Fruit fly (Drosophila melanogaster) whole organism, embryonic: ENCODE measurements around the gene Jupiter.

ENCODE experiments used
- Asciz ChIP-seq: fragments of 200-800 bp; sonication (Bioruptor generic); optimal IDR thresholded peaks from 2 replicates; lab custom pipeline; 2017; ENCODE audit warnings: missing biosample characterization, mild to moderate bottlenecking, missing genetic modification characterization, missing genetic modification reagents
- CG11247 ChIP-seq: fragments of 200-800 bp; sonication (Bioruptor generic); IDR thresholded peaks from 2 replicates; pipeline ENCODE4 v1.3.6; 2022; ENCODE audit warnings: missing biosample characterization, missing genetic modification characterization
- CG11398 ChIP-seq: fragments of 200-800 bp; sonication (Bioruptor generic); optimal IDR thresholded peaks from 2 replicates; lab custom pipeline; 2016; ENCODE audit warnings: missing biosample characterization, missing genetic modification characterization
- CG12219 ChIP-seq: fragments of 200-800 bp; sonication (Bioruptor generic); optimal IDR thresholded peaks from 3 replicates; lab custom pipeline; 2018; ENCODE audit warnings: missing biosample characterization, mild to moderate bottlenecking, missing genetic modification characterization
- CG13424 ChIP-seq: fragments of 200-800 bp; sonication (Bioruptor generic); optimal IDR thresholded peaks from 2 replicates; lab custom pipeline; 2019; ENCODE audit warnings: missing biosample characterization, mild to moderate bottlenecking, missing genetic modification characterization, moderate library complexity
- CG14441 ChIP-seq: fragments of 200-800 bp; sonication (Bioruptor generic); IDR thresholded peaks from 2 replicates; pipeline ENCODE4 v1.3.6; 2022; ENCODE audit warnings: missing biosample characterization, missing genetic modification characterization
- CG14710 ChIP-seq: fragments of 200-800 bp; sonication (Bioruptor generic); optimal IDR thresholded peaks from 3 replicates; lab custom pipeline; 2019; ENCODE audit warnings: missing biosample characterization, mild to moderate bottlenecking, missing genetic modification characterization, moderate library complexity
- CG16779 ChIP-seq: fragments of 200-800 bp; sonication (Bioruptor generic); IDR thresholded peaks from 2 replicates; pipeline ENCODE4 v1.3.6; 2022; ENCODE audit warnings: missing biosample characterization, missing genetic modification characterization
- CG17359 ChIP-seq: fragments of 200-800 bp; sonication (Bioruptor generic); optimal IDR thresholded peaks from 3 replicates; lab custom pipeline; 2018; ENCODE audit warnings: missing biosample characterization, mild to moderate bottlenecking, missing genetic modification characterization, moderate library complexity
- CG18011 ChIP-seq: fragments of 200-800 bp; sonication (Bioruptor generic); optimal IDR thresholded peaks from 2 replicates; lab custom pipeline; 2017; ENCODE audit warnings: missing biosample characterization, missing genetic modification characterization, mild to moderate bottlenecking, moderate library complexity, missing genotype
- CG18599 ChIP-seq: fragments of 200-800 bp; sonication (Bioruptor generic); optimal IDR thresholded peaks from 3 replicates; lab custom pipeline; 2017; ENCODE audit warnings: missing biosample characterization, missing genetic modification characterization, mild to moderate bottlenecking, moderate library complexity, missing genetic modification reagents
- CG2116 ChIP-seq: fragments of 200-800 bp; sonication (Bioruptor generic); optimal IDR thresholded peaks from 3 replicates; lab custom pipeline; 2018; ENCODE audit warnings: missing biosample characterization, mild to moderate bottlenecking, missing genetic modification characterization
- CG4282 ChIP-seq: fragments of 200-800 bp; sonication (Bioruptor generic); optimal IDR thresholded peaks from 2 replicates; lab custom pipeline; 2016; ENCODE audit warnings: missing biosample characterization, missing genetic modification characterization
- CG6654 ChIP-seq: fragments of 200-800 bp; sonication (Bioruptor generic); optimal IDR thresholded peaks from 2 replicates; lab custom pipeline; 2017; ENCODE audit warnings: missing biosample characterization, mild to moderate bottlenecking, missing genetic modification characterization
- CG7786 ChIP-seq: fragments of 200-800 bp; sonication (Bioruptor generic); optimal IDR thresholded peaks from 2 replicates; lab custom pipeline; 2016; ENCODE audit warnings: missing biosample characterization, missing genetic modification characterization
- CG8089 ChIP-seq: fragments of 200-800 bp; sonication (Bioruptor generic); optimal IDR thresholded peaks from 3 replicates; lab custom pipeline; 2016; ENCODE audit warnings: missing biosample characterization, missing genetic modification characterization
- CG8290 ChIP-seq, 3 experiments: fragments of 200-800 bp; sonication (Bioruptor generic); optimal IDR thresholded peaks; 2 replicates each; lab custom pipeline; 2016 to 2019; ENCODE audit warnings: missing biosample characterization in 3 of 3, missing genetic modification characterization in 3 of 3, mild to moderate bottlenecking in 2 of 3, moderate library complexity in 1 of 3
- CG9817 ChIP-seq: fragments of 200-800 bp; sonication (Bioruptor generic); optimal IDR thresholded peaks from 2 replicates; lab custom pipeline; 2018; ENCODE audit warnings: missing biosample characterization, mild to moderate bottlenecking, missing genetic modification characterization, moderate library complexity
- CoRest ChIP-seq: fragments of 200-800 bp; sonication (Bioruptor generic); optimal IDR thresholded peaks from 3 replicates; lab custom pipeline; 2018; ENCODE audit warnings: missing biosample characterization, mild to moderate bottlenecking, missing genetic modification characterization, moderate library complexity
- Dip3 ChIP-seq: fragments of 200-800 bp; sonication (Bioruptor generic); optimal IDR thresholded peaks from 3 replicates; lab custom pipeline; 2016; ENCODE audit warnings: missing biosample characterization, missing genetic modification characterization
- GATAe ChIP-seq: fragments of 200-800 bp; sonication (Bioruptor generic); conservative IDR thresholded peaks from 2 replicates; pipeline ENCODE4 v1.3.6; 2022; ENCODE audit warnings: missing biosample characterization, missing genetic modification characterization
- HLHmδ ChIP-seq: fragments of 200-800 bp; sonication (Bioruptor generic); optimal IDR thresholded peaks from 2 replicates; lab custom pipeline; 2018; ENCODE audit warnings: missing biosample characterization, mild to moderate bottlenecking, missing genetic modification characterization, moderate library complexity
- Hr51 ChIP-seq, 2 experiments: fragments of 200-800 bp; sonication (Bioruptor generic); optimal IDR thresholded peaks; 2 replicates in 1 of 2; 3 replicates in 1 of 2; lab custom pipeline; 2016 to 2018; ENCODE audit warnings: missing biosample characterization in 2 of 2, missing genetic modification characterization in 2 of 2, mild to moderate bottlenecking in 1 of 2, moderate library complexity in 1 of 2
- MBD-R2 ChIP-seq: fragments of 200-800 bp; sonication (Bioruptor generic); IDR thresholded peaks from 2 replicates; pipeline ENCODE4 v1.3.6; 2022; ENCODE audit warnings: missing biosample characterization, missing genetic modification characterization
- Mad ChIP-seq: fragments of 200-800 bp; sonication (Bioruptor generic); optimal IDR thresholded peaks from 2 replicates; lab custom pipeline; 2016; ENCODE audit warnings: missing biosample characterization, missing genetic modification characterization
- Mes4 ChIP-seq: fragments of 200-800 bp; sonication (Bioruptor generic); optimal IDR thresholded peaks from 2 replicates; lab custom pipeline; 2016; ENCODE audit warnings: missing biosample characterization, missing genetic modification characterization
- NFAT ChIP-seq: fragments of 200-800 bp; sonication (Bioruptor generic); IDR thresholded peaks from 2 replicates; pipeline ENCODE4 v1.3.6; 2022; ENCODE audit warnings: missing biosample characterization, missing genetic modification characterization
- Neu2 ChIP-seq: fragments of 200-800 bp; sonication (Bioruptor generic); optimal IDR thresholded peaks from 3 replicates; lab custom pipeline; 2016; ENCODE audit warnings: missing biosample characterization, missing genetic modification characterization, borderline replicate concordance
- Sox100B ChIP-seq: fragments of 200-800 bp; sonication (Bioruptor generic); optimal IDR thresholded peaks from 3 replicates; lab custom pipeline; 2018; ENCODE audit warnings: missing biosample characterization, mild to moderate bottlenecking, missing genetic modification characterization
- Sry-δ ChIP-seq: fragments of 200-800 bp; sonication (Bioruptor generic); optimal IDR thresholded peaks from 2 replicates; lab custom pipeline; 2016; ENCODE audit warnings: missing biosample characterization, missing genetic modification characterization
- Stat92E ChIP-seq, 3 experiments: fragments of >200 bp in 2 of 3; fragments of 200-800 bp in 1 of 3; sonication (Bioruptor generic) in 1 of 3; optimal IDR thresholded peaks; 2 replicates each; lab custom pipeline; 2017 to 2019; ENCODE audit warnings: missing biosample characterization in 3 of 3, missing genetic modification characterization in 3 of 3, mild to moderate bottlenecking in 1 of 3, moderate library complexity in 1 of 3
- Tbp ChIP-seq: fragments of >200 bp; optimal IDR thresholded peaks from 2 replicates; lab custom pipeline; 2018; ENCODE audit warnings: missing biosample characterization, missing genetic modification characterization
- Xbp1 ChIP-seq: fragments of 200-800 bp; sonication (Bioruptor generic); optimal IDR thresholded peaks from 3 replicates; lab custom pipeline; 2016; ENCODE audit warnings: missing biosample characterization, mild to moderate bottlenecking, missing genetic modification characterization
- dan ChIP-seq: fragments of 200-800 bp; sonication (Bioruptor generic); IDR thresholded peaks from 2 replicates; pipeline ENCODE4 v1.3.6; 2022; ENCODE audit warnings: missing biosample characterization, missing genetic modification characterization
- dati ChIP-seq: fragments of 200-800 bp; sonication (Bioruptor generic); IDR thresholded peaks from 2 replicates; pipeline ENCODE4 v1.3.6; 2022; ENCODE audit warnings: missing biosample characterization, missing genetic modification characterization
- disco-r ChIP-seq: fragments of 200-800 bp; sonication (Bioruptor generic); optimal IDR thresholded peaks from 2 replicates; lab custom pipeline; 2016; ENCODE audit warnings: missing biosample characterization, missing genetic modification characterization
- eve ChIP-seq, 2 experiments: fragments of >200 bp; optimal IDR thresholded peaks; 2 replicates each; lab custom pipeline; 2017; ENCODE audit warnings: missing biosample characterization in 2 of 2, missing genetic modification characterization in 2 of 2
- gcm2 ChIP-seq: fragments of 200-800 bp; sonication (Bioruptor generic); optimal IDR thresholded peaks from 2 replicates; lab custom pipeline; 2016; ENCODE audit warnings: missing biosample characterization, missing genetic modification characterization
- hbn ChIP-seq: fragments of 200-800 bp; sonication (Bioruptor generic); IDR thresholded peaks from 2 replicates; pipeline ENCODE4 v1.3.6; 2022; ENCODE audit warnings: missing biosample characterization, missing genetic modification characterization; ENCODE audit not compliant: partially characterized antibody
- kni ChIP-seq: fragments of 200-800 bp; sonication (Bioruptor generic); optimal IDR thresholded peaks from 3 replicates; lab custom pipeline; 2017; ENCODE audit warnings: mild to moderate bottlenecking, missing biosample characterization, missing genetic modification reagents, missing genetic modification characterization
- nau ChIP-seq: fragments of 200-800 bp; sonication (Bioruptor generic); optimal IDR thresholded peaks from 3 replicates; lab custom pipeline; 2017; ENCODE audit warnings: missing biosample characterization, mild to moderate bottlenecking, missing genetic modification characterization, missing genetic modification reagents
- oc ChIP-seq: fragments of 200-800 bp; sonication (Bioruptor generic); optimal IDR thresholded peaks from 2 replicates; lab custom pipeline; 2018; ENCODE audit warnings: missing biosample characterization, mild to moderate bottlenecking, missing genetic modification characterization, moderate library complexity
- peb ChIP-seq: fragments of 200-800 bp; sonication (Bioruptor generic); IDR thresholded peaks from 2 replicates; pipeline ENCODE4 v1.3.6; 2022; ENCODE audit warnings: missing biosample characterization, missing genetic modification characterization
- pita ChIP-seq: fragments of 200-800 bp; sonication (Bioruptor generic); optimal IDR thresholded peaks from 2 replicates; lab custom pipeline; 2017; ENCODE audit warnings: missing biosample characterization, mild to moderate bottlenecking, missing genetic modification characterization
- ro ChIP-seq: fragments of 200-800 bp; sonication (Bioruptor generic); IDR thresholded peaks from 2 replicates; pipeline ENCODE4 v1.3.6; 2022; ENCODE audit warnings: missing biosample characterization, missing genetic modification characterization
- sens ChIP-seq: fragments of 200-800 bp; sonication (Bioruptor generic); peaks from one replicate; lab custom pipeline; 2016; ENCODE audit warnings: missing biosample characterization, missing genetic modification characterization
- seq ChIP-seq: fragments of 200-800 bp; sonication (Bioruptor generic); IDR thresholded peaks from 2 replicates; pipeline ENCODE4 v1.3.6; 2022; ENCODE audit warnings: missing biosample characterization, missing genetic modification characterization
- tgo ChIP-seq: fragments of 200-800 bp; sonication (Bioruptor generic); IDR thresholded peaks from 3 replicates; pipeline ENCODE4 v1.3.6; 2022; ENCODE audit warnings: missing biosample characterization, missing genetic modification characterization
- unpg ChIP-seq: fragments of 200-800 bp; sonication (Bioruptor generic); optimal IDR thresholded peaks from 3 replicates; lab custom pipeline; 2018; ENCODE audit warnings: missing biosample characterization, mild to moderate bottlenecking, missing genetic modification characterization, moderate library complexity

The Jupiter gene

dm6 chr3R:11656614-11657216 lies 37.0 kb upstream of the Jupiter start (continued):
- TF ChIP-seq CG18599 (GFP tag; lab: Kevin White, UChicago) (peak; percentile 97), eve (GFP tag; optimal IDR thresholded peaks at IDR 0.05; lab: Kevin White, UChicago) (peak in 1 of 2 experiments; percentile 97), oc (peak; percentile 98), CG6654 (GFP tag; lab: Kevin White, UChicago) (peak; percentile 77), Neu2 (GFP tag; lab: Kevin White, UChicago) (peak; percentile 77), CG4282 (GFP tag; lab: Kevin White, UChicago) (peak; percentile 87), CG8290 (GFP tag; optimal IDR thresholded peaks at IDR 0.05; lab: Kevin White, UChicago) (peak; percentile 80), CG8290 (tag; optimal IDR thresholded peaks at IDR 0.05; lab: Kevin White, UChicago) (peak in 1 of 2 experiments; percentile 96), seq (GFP tag; lab: Robert Waterston, UW) (peak; percentile 94), GATAe (GFP tag; lab: Robert Waterston, UW) (peak; percentile 88), CG11247 (GFP tag; lab: Robert Waterston, UW) (peak; percentile 96), Dip3 (GFP tag; lab: Kevin White, UChicago) (peak; percentile 96), ro (GFP tag; lab: Robert Waterston, UW) (peak; percentile 90), CoRest (tag; lab: Kevin White, UChicago) (peak; percentile 96), CG14710 (tag; lab: Kevin White, UChicago) (peak; percentile 93), dan (GFP tag; lab: Robert Waterston, UW) (peak; percentile 71; the same call in 1 of the 2 replicates), CG13424 (tag; lab: Kevin White, UChicago) (peak; percentile 97), disco-r (GFP tag; lab: Kevin White, UChicago) (peak; percentile 86), Hr51 (GFP tag; optimal IDR thresholded peaks at IDR 0.05; lab: Kevin White, UChicago) (peak; percentile 94 to 96), Asciz (GFP tag; lab: Kevin White, UChicago) (peak; percentile 93), Sox100B (GFP tag; lab: Kevin White, UChicago) (peak; percentile 92), CG17359 (peak; percentile 97), Mes4 (GFP tag; lab: Kevin White, UChicago) (peak; percentile 87), gcm2 (GFP tag; lab: Kevin White, UChicago) (peak; percentile 93), unpg (GFP tag; lab: Kevin White, UChicago) (peak; percentile 97), CG8089 (GFP tag; lab: Kevin White, UChicago) (peak; percentile 90), CG9817 (tag; lab: Kevin White, UChicago) (peak; percentile 94), peb (peak; percentile 88), Xbp1 (GFP tag; lab: Kevin White, UChicago) (peak; percentile 97), Stat92E (GFP tag; optimal IDR thresholded peaks at IDR 0.05; lab: Kevin White, UChicago) (peak in 1 of 3 experiments; percentile 71), Mad (GFP tag; lab: Kevin White, UChicago) (peak; percentile 95), kni (GFP tag; lab: Kevin White, UChicago) (no peak), CG2116 (GFP tag; lab: Kevin White, UChicago) (peak; percentile 77), hbn (GFP tag; lab: Robert Waterston, UW) (no peak; the same call in 1 of the 2 replicates), CG16779 (GFP tag; lab: Robert Waterston, UW) (peak; percentile 95), MBD-R2 (GFP tag; lab: Robert Waterston, UW) (peak; percentile 94), tgo (GFP tag; lab: Robert Waterston, UW) (peak; percentile 96), CG18011 (GFP tag; lab: Kevin White, UChicago) (peak; percentile 86), HLHmδ (GFP tag; lab: Kevin White, UChicago) (no peak), dati (peak; percentile 90), Sry-δ (GFP tag; lab: Kevin White, UChicago) (peak; percentile 57), CG11398 (GFP tag; lab: Kevin White, UChicago) (peak; percentile 83), NFAT (GFP tag; lab: Robert Waterston, UW) (peak; percentile 98), nau (GFP tag; lab: Kevin White, UChicago) (peak; percentile 92), CG12219 (peak; percentile 96), sens (GFP tag; lab: Kevin White, UChicago) (peak; percentile 99), CG14441 (peak; percentile 97), CG7786 (GFP tag; lab: Kevin White, UChicago) (peak; percentile 96), pita (GFP tag; lab: Kevin White, UChicago) (no peak), Tbp (GFP tag; lab: Kevin White, UChicago) (no peak)
